Worm (Caenorhabditis elegans) whole organism, L1 larva: Measurements from ENCODE around the gene C07D8.5.
A peak's percentile ranks its signal among the peaks of the same experiment; 100 is the strongest.

Experiments
- ama-1 ChIP-seq: fragments of 150-350 bp; optimal IDR thresholded peaks from 2 replicates; lab custom pipeline; 2014
- dpl-1 ChIP-seq, 3 experiments: fragments of 150-350 bp in 2 of 3; sonication (generic microtip) in 1 of 3; optimal IDR thresholded peaks; 2 replicates each; lab custom pipeline; 2014 to 2017; ENCODE audit warnings: missing biosample characterization in 3 of 3, missing genetic modification characterization in 3 of 3, missing genetic modification reagents in 3 of 3
- elt-3 ChIP-seq, 6 experiments: fragments of 150-350 bp in 1 of 6; sonication (generic microtip); optimal IDR thresholded peaks; 2 replicates each; lab custom pipeline; 2017 to 2018; ENCODE audit warnings: missing biosample characterization in 6 of 6, missing genetic modification characterization in 6 of 6, inconsistent platforms in 1 of 6
- lsy-2 ChIP-seq, 2 experiments: fragments of 150-350 bp; optimal IDR thresholded peaks; 2 replicates each; lab custom pipeline; 2014; ENCODE audit warnings: missing biosample characterization in 2 of 2, missing genetic modification characterization in 2 of 2
- mab-9 ChIP-seq: fragments of 200-800 bp; sonication (Bioruptor generic); IDR thresholded peaks from 2 replicates; pipeline ENCODE4 v1.3.6; 2022; ENCODE audit warnings: missing genetic modification reagents, missing genetic modification characterization, missing compliant biosample characterization
- nhr-47 ChIP-seq: sonication (generic microtip); optimal IDR thresholded peaks from 2 replicates; lab custom pipeline; 2016; ENCODE audit warnings: mild to moderate bottlenecking, missing genetic modification characterization, moderate library complexity, missing compliant biosample characterization
- pqm-1 ChIP-seq: sonication (generic microtip); optimal IDR thresholded peaks from 3 replicates; lab custom pipeline; 2017; ENCODE audit warnings: missing biosample characterization, missing genetic modification characterization
- ztf-4 ChIP-seq: fragments of 150-350 bp; optimal IDR thresholded peaks from 2 replicates; lab custom pipeline; 2014; ENCODE audit warnings: missing biosample characterization, missing genetic modification characterization

ce11 chrX:7340915-7341559 is 2.8 kb upstream of the C07D8.5 start, which contains the start of gene C07D8.6:
- TF ChIP-seq ztf-4 (tag; lab: Kevin White, UChicago): no peak
- no peak for TF ChIP-seq pqm-1 (tag; lab: Kevin White, UChicago)
- TF ChIP-seq nhr-47: no peak
- no peak for TF ChIP-seq lsy-2 (tag; optimal IDR thresholded peaks at IDR 0.05; lab: Kevin White, UChicago)
- TF ChIP-seq dpl-1 (GFP tag; optimal IDR thresholded peaks at IDR 0.05; lab: Kevin White, UChicago): no peak
- no peak for TF ChIP-seq mab-9 (GFP tag; lab: Robert Waterston, UW)
- peak in 2 of 6 experiments; percentile 3 to 24 for TF ChIP-seq elt-3 (tag; optimal IDR thresholded peaks at IDR 0.05; lab: Kevin White, UChicago)
- no peak for TF ChIP-seq ama-1 (lab: Kevin White, UChicago)
